Fruit fly (Drosophila melanogaster) whole organism, prepupa: ENCODE measurements around the gene CG32148.

Source experiments
- CG15336 ChIP-seq: fragments of 200-800 bp; sonication (Bioruptor generic); IDR thresholded peaks from 2 replicates; pipeline ENCODE4 v1.3.6; 2022; ENCODE audit warnings: missing biosample characterization, missing genetic modification characterization
- CG3032 ChIP-seq: fragments of 200-800 bp; optimal IDR thresholded peaks from 2 replicates; lab custom pipeline; 2019; ENCODE audit warnings: missing biosample characterization, mild to moderate bottlenecking, missing genetic modification characterization, moderate library complexity
- CG31627 ChIP-seq: fragments of 200-800 bp; sonication (Bioruptor generic); optimal IDR thresholded peaks from 3 replicates; lab custom pipeline; 2016; ENCODE audit warnings: missing biosample characterization, missing genetic modification characterization
- CG4318 ChIP-seq: fragments of 200-800 bp; sonication (Bioruptor generic); optimal IDR thresholded peaks from 3 replicates; lab custom pipeline; 2017; ENCODE audit warnings: missing biosample characterization, mild to moderate bottlenecking, missing genetic modification characterization
- CG6792 ChIP-seq: fragments of 200-800 bp; sonication (Bioruptor generic); optimal IDR thresholded peaks from 3 replicates; lab custom pipeline; 2016; ENCODE audit warnings: missing biosample characterization, missing genetic modification characterization
- CG8119 ChIP-seq: fragments of 200-800 bp; sonication (Bioruptor generic); IDR thresholded peaks from 3 replicates; pipeline ENCODE4 v1.3.6; 2022; ENCODE audit warnings: missing biosample characterization, missing genetic modification characterization
- CG9139 ChIP-seq: fragments of 200-800 bp; sonication (Bioruptor generic); optimal IDR thresholded peaks from 3 replicates; lab custom pipeline; 2017; ENCODE audit warnings: missing biosample characterization, mild to moderate bottlenecking, missing genetic modification characterization
- Hr39 ChIP-seq: fragments of 200-800 bp; sonication (Bioruptor generic); optimal IDR thresholded peaks from 2 replicates; lab custom pipeline; 2016; ENCODE audit warnings: missing biosample characterization, missing genetic modification characterization
- cyc ChIP-seq: fragments of 200-800 bp; sonication (Bioruptor generic); optimal IDR thresholded peaks from 3 replicates; lab custom pipeline; 2016; ENCODE audit warnings: missing biosample characterization, missing genetic modification characterization
- salr ChIP-seq, 2 experiments: fragments of 200-800 bp; sonication (Bioruptor generic); optimal IDR thresholded peaks; 3 replicates each; lab custom pipeline; 2016 to 2018; ENCODE audit warnings: missing biosample characterization in 2 of 2, missing genetic modification characterization in 2 of 2, mild to moderate bottlenecking in 1 of 2
- ss ChIP-seq, 2 experiments: fragments of 200-800 bp; sonication (Bioruptor generic); optimal IDR thresholded peaks; 2 replicates in 1 of 2; 3 replicates in 1 of 2; lab custom pipeline; 2017 to 2018; ENCODE audit warnings: mild to moderate bottlenecking in 2 of 2, missing biosample characterization in 2 of 2, missing genetic modification characterization in 2 of 2, moderate library complexity in 1 of 2
- vri ChIP-seq: fragments of 200-800 bp; sonication (Bioruptor generic); optimal IDR thresholded peaks from 3 replicates; lab custom pipeline; 2016; ENCODE audit warnings: missing biosample characterization, mild to moderate bottlenecking, missing genetic modification characterization

DNA sequence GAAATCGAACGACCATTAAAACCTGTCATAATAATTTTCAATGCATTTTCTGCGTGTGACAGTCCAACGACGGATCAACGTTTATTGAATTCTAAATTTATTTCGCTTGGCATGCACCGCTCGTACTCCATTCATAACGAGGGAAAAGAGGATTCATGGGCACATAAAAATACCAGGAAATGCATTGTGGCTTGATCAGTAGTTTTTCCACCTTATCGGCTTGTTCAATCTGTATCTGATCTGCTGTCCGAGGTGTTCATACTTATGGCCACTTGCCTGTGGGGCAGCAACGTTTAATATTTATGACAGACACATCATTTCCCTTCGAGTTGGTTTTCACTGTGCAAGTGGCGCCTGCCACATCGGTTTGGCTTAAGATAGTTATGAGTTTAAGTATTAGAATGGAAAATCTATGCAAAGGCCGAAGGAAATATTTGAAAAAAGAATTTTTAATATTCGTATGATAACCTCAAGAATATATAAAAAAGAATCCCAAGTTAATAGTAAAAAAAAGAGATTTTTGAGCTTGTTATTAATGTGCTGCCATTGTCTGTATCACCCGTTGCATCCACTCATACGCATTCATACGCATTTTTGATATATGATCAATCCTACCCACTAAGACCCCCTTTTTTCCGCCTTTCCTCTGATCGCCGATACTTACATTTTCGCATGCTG lies 15.9 kb upstream of the CG32148 start:
- TF ChIP-seq CG31627 (GFP tag; lab: Kevin White, UChicago), result peak; percentile 16
- no peak for TF ChIP-seq salr (GFP tag; optimal IDR thresholded peaks at IDR 0.05; lab: Kevin White, UChicago)
- no peak for TF ChIP-seq cyc (GFP tag; lab: Kevin White, UChicago)
- TF ChIP-seq CG8119 (GFP tag; lab: Robert Waterston, UW), result peak; percentile 59
- peak; percentile 21 for TF ChIP-seq CG3032
- TF ChIP-seq CG4318 (GFP tag; lab: Kevin White, UChicago), result no peak
- no peak for TF ChIP-seq vri (GFP tag; lab: Kevin White, UChicago)
- peak; percentile 8 for TF ChIP-seq CG6792 (GFP tag; lab: Kevin White, UChicago)
- no peak for TF ChIP-seq CG9139
- peak; percentile 55 for TF ChIP-seq CG15336 (GFP tag; lab: Robert Waterston, UW)
- TF ChIP-seq ss (GFP tag; optimal IDR thresholded peaks at IDR 0.05; lab: Kevin White, UChicago), result peak in 1 of 2 experiments; percentile 16
- TF ChIP-seq Hr39 (GFP tag; lab: Kevin White, UChicago), result no peak
